Worm (Caenorhabditis elegans) whole organism, young adult: ENCODE data around the gene ZK816.3.

Experiments used
- B0336.3 ChIP-seq: fragments of 200-800 bp; sonication (Bioruptor generic); IDR thresholded peaks from 2 replicates; pipeline ENCODE4 v1.3.6; 2022; ENCODE audit warnings: missing genetic modification characterization, missing compliant biosample characterization
- F37B4.10 ChIP-seq: fragments of 200-800 bp; sonication (Bioruptor generic); IDR thresholded peaks from 2 replicates; pipeline ENCODE4 v1.3.6; 2022; ENCODE audit warnings: missing genetic modification characterization, missing compliant biosample characterization
- F49E8.2 ChIP-seq: sonication (generic microtip); optimal IDR thresholded peaks from 3 replicates; lab custom pipeline; 2017; ENCODE audit warnings: missing genetic modification characterization, mild to moderate bottlenecking, missing compliant biosample characterization, antibody characterized with exemption, moderate library complexity; ENCODE audit not compliant: insufficient read depth
- F57A8.1 ChIP-seq: fragments of 200-800 bp; sonication (Bioruptor generic); optimal IDR thresholded peaks from 2 replicates; lab custom pipeline; 2018; ENCODE audit warnings: mild to moderate bottlenecking, missing genetic modification characterization, moderate library complexity, missing compliant biosample characterization
- K12H6.12 ChIP-seq: fragments of 200-800 bp; sonication (Bioruptor generic); optimal IDR thresholded peaks from 2 replicates; lab custom pipeline; 2018; ENCODE audit warnings: mild to moderate bottlenecking, missing genetic modification characterization, missing compliant biosample characterization
- ceh-79 ChIP-seq: sonication (generic microtip); optimal IDR thresholded peaks from 2 replicates; lab custom pipeline; 2017; ENCODE audit warnings: mild to moderate bottlenecking, missing genetic modification characterization, missing compliant biosample characterization
- lin-54 ChIP-seq: fragments of 200-800 bp; sonication (Bioruptor generic); optimal IDR thresholded peaks from 2 replicates; lab custom pipeline; 2018; ENCODE audit warnings: mild to moderate bottlenecking, missing genetic modification characterization, missing compliant biosample characterization
- madf-10 ChIP-seq: sonication (generic microtip); optimal IDR thresholded peaks from 2 replicates; lab custom pipeline; 2016; ENCODE audit warnings: mild to moderate bottlenecking, missing genetic modification characterization, missing compliant biosample characterization
- nhr-27 ChIP-seq: fragments of 200-800 bp; sonication (Bioruptor generic); optimal IDR thresholded peaks from 2 replicates; lab custom pipeline; 2018; ENCODE audit warnings: mild to moderate bottlenecking, missing genetic modification characterization, moderate library complexity, missing compliant biosample characterization
- sdz-38 ChIP-seq: sonication (generic microtip); optimal IDR thresholded peaks from 2 replicates; lab custom pipeline; 2016; ENCODE audit warnings: missing genotype, missing genetic modification characterization, missing compliant biosample characterization
- unc-62 ChIP-seq: fragments of 150-350 bp; optimal IDR thresholded peaks from 2 replicates; lab custom pipeline; 2014; ENCODE audit warnings: missing biosample characterization, missing genetic modification reagents, missing genetic modification characterization

DNA sequence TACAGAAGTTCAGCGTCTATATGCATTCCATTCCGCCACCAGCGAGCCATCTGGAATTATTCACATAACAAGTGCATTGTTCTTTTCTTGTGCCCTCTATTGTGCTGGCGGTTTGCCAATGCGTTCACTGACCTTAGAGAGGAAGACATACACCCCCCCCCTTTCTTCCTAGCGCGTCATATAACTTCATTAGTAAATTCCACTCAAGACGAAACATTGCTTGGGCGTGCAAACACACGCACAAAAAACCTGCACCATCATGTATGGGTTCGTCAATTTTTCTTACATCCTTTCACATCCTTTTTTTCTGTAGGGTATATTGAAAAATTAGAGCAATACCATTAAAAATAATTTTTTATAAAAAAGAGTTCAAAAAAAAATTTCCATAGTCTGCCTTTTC is 3.3 kb downstream of the ZK816.3 start, which contains the start of gene ZK816.1:
- TF ChIP-seq nhr-27: no peak
- no peak for TF ChIP-seq K12H6.12
- no peak for TF ChIP-seq lin-54 (GFP tag; lab: Kevin White, UChicago)
- no peak for TF ChIP-seq ceh-79 (tag; lab: Kevin White, UChicago)
- no peak for TF ChIP-seq F37B4.10 (GFP tag; lab: Robert Waterston, UW)
- TF ChIP-seq madf-10: no peak
- TF ChIP-seq B0336.3 (GFP tag; lab: Robert Waterston, UW): no peak
- TF ChIP-seq F57A8.1: no peak
- TF ChIP-seq F49E8.2 (tag; lab: Kevin White, UChicago): no peak
- TF ChIP-seq sdz-38: no peak
- TF ChIP-seq unc-62 (GFP tag; lab: Kevin White, UChicago): no peak
